Worm (Caenorhabditis elegans): ENCODE measurements around the gene lbp-4.

DNA sequence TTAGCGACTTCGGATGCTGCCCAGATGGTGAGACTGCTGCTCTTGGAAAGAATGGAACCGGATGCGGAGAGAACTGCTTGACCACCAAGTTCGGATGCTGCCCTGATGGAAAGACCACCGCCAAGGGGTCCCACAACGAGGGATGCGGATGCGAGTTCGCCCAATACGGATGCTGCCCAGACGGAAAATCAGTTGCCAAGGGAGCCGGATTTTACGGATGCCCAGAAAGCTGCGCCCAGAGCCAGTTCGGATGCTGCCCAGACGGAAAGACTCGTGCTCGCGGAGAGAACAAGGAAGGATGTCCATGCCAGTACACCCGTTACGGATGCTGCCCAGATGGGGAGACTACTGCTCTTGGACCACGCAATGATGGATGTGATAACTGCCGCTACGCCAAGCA, 10.6 kb downstream of the lbp-4 start:
- TF ChIP-seq nhr-11 (tag; optimal IDR thresholded peaks at IDR 0.05) (no peak), lin-11 (tag; optimal IDR thresholded peaks at IDR 0.05) (no peak), snpc-4 (tag; optimal IDR thresholded peaks at IDR 0.05) (no peak), nhr-237 (tag; optimal IDR thresholded peaks at IDR 0.05) (no peak), gmeb-1 (tag; optimal IDR thresholded peaks at IDR 0.05) (no peak), fos-1 (tag; optimal IDR thresholded peaks at IDR 0.05) (no peak), nhr-6 (tag; optimal IDR thresholded peaks at IDR 0.05) (no peak), ceh-82 (tag; optimal IDR thresholded peaks at IDR 0.05) (no peak), nhr-25 (tag; optimal IDR thresholded peaks at IDR 0.05) (no peak)

Measured in whole organism, L2 larva.